Worm (Caenorhabditis elegans): Measurements from ENCODE around the gene srsx-33.

DNA sequence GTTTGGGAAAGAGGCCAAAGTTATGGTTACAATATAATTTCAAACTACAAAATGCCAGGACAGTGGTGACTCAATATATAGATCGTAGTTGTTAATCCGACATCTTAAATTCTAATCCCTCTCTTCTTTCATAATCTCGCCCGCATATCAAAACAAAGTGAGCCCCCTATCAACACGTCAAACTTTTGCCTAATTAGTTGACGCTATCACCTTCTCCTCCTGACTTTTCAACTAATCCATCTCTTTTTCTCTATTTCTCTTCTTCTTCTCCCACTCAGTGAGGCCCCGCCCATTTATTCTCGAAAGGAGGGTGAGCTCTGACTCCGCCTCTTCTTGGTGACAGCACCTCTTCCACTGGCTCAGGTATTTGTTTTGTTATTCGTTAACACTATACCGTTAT lies 41.0 kb downstream of the srsx-33 start:
- TF ChIP-seq fos-1 (tag; optimal IDR thresholded peaks at IDR 0.05) (no peak), snpc-4 (tag; optimal IDR thresholded peaks at IDR 0.05) (no peak), nhr-77 (tag; optimal IDR thresholded peaks at IDR 0.05) (no peak), nhr-67 (tag; optimal IDR thresholded peaks at IDR 0.05) (no peak)

All from whole organism, L3 larva.